Fruit fly (Drosophila melanogaster) whole organism, prepupa: ENCODE measurements around the gene repo.

ENCODE experiments used
- CG10631 ChIP-seq: fragments of 200-800 bp; sonication (Bioruptor generic); optimal IDR thresholded peaks from 2 replicates; lab custom pipeline; 2016; ENCODE audit warnings: missing biosample characterization, missing genetic modification characterization
- CG10669 ChIP-seq: fragments of 200-800 bp; sonication (Bioruptor generic); optimal IDR thresholded peaks from 3 replicates; lab custom pipeline; 2018; ENCODE audit warnings: missing biosample characterization, mild to moderate bottlenecking, missing genetic modification characterization, moderate library complexity
- CG11294 ChIP-seq: fragments of 200-800 bp; sonication (Bioruptor generic); IDR thresholded peaks from 2 replicates; pipeline ENCODE4 v1.3.6; 2022; ENCODE audit warnings: missing biosample characterization, missing genetic modification characterization
- CG11902 ChIP-seq: fragments of 200-800 bp; sonication (Bioruptor generic); optimal IDR thresholded peaks from 3 replicates; lab custom pipeline; 2016; ENCODE audit warnings: missing biosample characterization, missing genetic modification characterization
- CG15336 ChIP-seq: fragments of 200-800 bp; sonication (Bioruptor generic); IDR thresholded peaks from 2 replicates; pipeline ENCODE4 v1.3.6; 2022; ENCODE audit warnings: missing biosample characterization, missing genetic modification characterization
- CG1621 ChIP-seq: fragments of 200-800 bp; sonication (Bioruptor generic); optimal IDR thresholded peaks from 3 replicates; lab custom pipeline; 2018; ENCODE audit warnings: missing biosample characterization, mild to moderate bottlenecking, missing genetic modification characterization
- CG3032 ChIP-seq: fragments of 200-800 bp; optimal IDR thresholded peaks from 2 replicates; lab custom pipeline; 2019; ENCODE audit warnings: missing biosample characterization, mild to moderate bottlenecking, missing genetic modification characterization, moderate library complexity
- CG31627 ChIP-seq: fragments of 200-800 bp; sonication (Bioruptor generic); optimal IDR thresholded peaks from 3 replicates; lab custom pipeline; 2016; ENCODE audit warnings: missing biosample characterization, missing genetic modification characterization
- CG32006 ChIP-seq: fragments of 200-800 bp; sonication (Bioruptor generic); optimal IDR thresholded peaks from 3 replicates; lab custom pipeline; 2017; ENCODE audit warnings: missing biosample characterization, mild to moderate bottlenecking, missing genetic modification characterization
- CG34406 ChIP-seq: fragments of 200-800 bp; sonication (Bioruptor generic); optimal IDR thresholded peaks from 3 replicates; lab custom pipeline; 2016; ENCODE audit warnings: missing biosample characterization, missing genetic modification characterization
- CG3919 ChIP-seq: fragments of 200-800 bp; sonication (Bioruptor generic); optimal IDR thresholded peaks from 3 replicates; lab custom pipeline; 2016; ENCODE audit warnings: missing biosample characterization, missing genetic modification characterization
- CG6163 ChIP-seq: fragments of 200-800 bp; sonication (Bioruptor generic); IDR thresholded peaks from 3 replicates; pipeline ENCODE4 v1.3.6; 2022; ENCODE audit warnings: missing biosample characterization, missing genetic modification characterization
- CG6276 ChIP-seq: fragments of 200-800 bp; sonication (Bioruptor generic); optimal IDR thresholded peaks from 2 replicates; lab custom pipeline; 2017; ENCODE audit warnings: missing biosample characterization, mild to moderate bottlenecking, missing genetic modification characterization
- CG7368 ChIP-seq: fragments of 200-800 bp; sonication (Bioruptor generic); optimal IDR thresholded peaks from 3 replicates; lab custom pipeline; 2016; ENCODE audit warnings: missing biosample characterization, missing genetic modification characterization
- CG8632 ChIP-seq: fragments of 200-800 bp; sonication (Bioruptor generic); optimal IDR thresholded peaks from 3 replicates; lab custom pipeline; 2016; ENCODE audit warnings: missing biosample characterization, missing genetic modification characterization
- Eip75B ChIP-seq: fragments of 200-800 bp; sonication (Bioruptor generic); optimal IDR thresholded peaks from 3 replicates; lab custom pipeline; 2016; ENCODE audit warnings: missing biosample characterization, missing genetic modification characterization
- Eip78C ChIP-seq: fragments of 200-800 bp; sonication (Bioruptor generic); peaks from one replicate; lab custom pipeline; 2016; ENCODE audit warnings: missing biosample characterization, missing genetic modification characterization
- Ets96B ChIP-seq: fragments of 200-800 bp; optimal IDR thresholded peaks from 2 replicates; lab custom pipeline; 2019; ENCODE audit warnings: missing biosample characterization, mild to moderate bottlenecking, missing genetic modification characterization, moderate library complexity
- Gug ChIP-seq: fragments of 200-800 bp; sonication (Bioruptor generic); IDR thresholded peaks from 2 replicates; pipeline ENCODE4 v1.3.6; 2022; ENCODE audit warnings: missing biosample characterization, missing genetic modification characterization
- Hr39 ChIP-seq: fragments of 200-800 bp; sonication (Bioruptor generic); optimal IDR thresholded peaks from 2 replicates; lab custom pipeline; 2016; ENCODE audit warnings: missing biosample characterization, missing genetic modification characterization
- Hr4 ChIP-seq: fragments of 200-800 bp; sonication (Bioruptor generic); optimal IDR thresholded peaks from 3 replicates; lab custom pipeline; 2016; ENCODE audit warnings: missing biosample characterization, missing genetic modification characterization
- Met ChIP-seq: fragments of 200-800 bp; sonication (Bioruptor generic); optimal IDR thresholded peaks from 3 replicates; lab custom pipeline; 2016; ENCODE audit warnings: missing biosample characterization, missing genetic modification characterization
- OdsH ChIP-seq: fragments of 200-800 bp; sonication (Bioruptor generic); optimal IDR thresholded peaks from 3 replicates; lab custom pipeline; 2016; ENCODE audit warnings: missing biosample characterization, missing genetic modification characterization
- Sox102F ChIP-seq: fragments of 200-800 bp; sonication (Bioruptor generic); optimal IDR thresholded peaks from 2 replicates; lab custom pipeline; 2016; ENCODE audit warnings: missing biosample characterization, mild to moderate bottlenecking, missing genetic modification characterization
- Sox15 ChIP-seq: fragments of 200-800 bp; sonication (Bioruptor generic); optimal IDR thresholded peaks from 3 replicates; lab custom pipeline; 2016; ENCODE audit warnings: missing biosample characterization, missing genetic modification characterization
- achi ChIP-seq: fragments of 200-800 bp; sonication (Bioruptor generic); optimal IDR thresholded peaks from 3 replicates; lab custom pipeline; 2016; ENCODE audit warnings: missing biosample characterization, missing genetic modification characterization
- acj6 ChIP-seq: fragments of 200-800 bp; sonication (Bioruptor generic); optimal IDR thresholded peaks from 3 replicates; lab custom pipeline; 2016; ENCODE audit warnings: missing biosample characterization, missing genetic modification characterization
- dac ChIP-seq: fragments of 200-800 bp; sonication (Bioruptor generic); optimal IDR thresholded peaks from 2 replicates; lab custom pipeline; 2017; ENCODE audit warnings: missing biosample characterization, mild to moderate bottlenecking, missing genetic modification characterization
- eg ChIP-seq: fragments of 200-800 bp; sonication (Bioruptor generic); IDR thresholded peaks from 3 replicates; pipeline ENCODE4 v1.3.6; 2022; ENCODE audit warnings: missing biosample characterization, missing genetic modification characterization
- esn ChIP-seq: fragments of 200-800 bp; sonication (Bioruptor generic); optimal IDR thresholded peaks from 2 replicates; lab custom pipeline; 2016; ENCODE audit warnings: missing biosample characterization, mild to moderate bottlenecking, missing genetic modification characterization, moderate library complexity
- fkh ChIP-seq: fragments of 200-800 bp; sonication (Bioruptor generic); optimal IDR thresholded peaks from 3 replicates; lab custom pipeline; 2017; ENCODE audit warnings: missing biosample characterization, mild to moderate bottlenecking, missing genetic modification characterization, moderate library complexity
- lz ChIP-seq: fragments of 200-800 bp; sonication (Bioruptor generic); optimal IDR thresholded peaks from 3 replicates; lab custom pipeline; 2016; ENCODE audit warnings: missing biosample characterization, missing genetic modification characterization
- net ChIP-seq: fragments of 200-800 bp; sonication (Bioruptor generic); optimal IDR thresholded peaks from 3 replicates; lab custom pipeline; 2016; ENCODE audit warnings: missing biosample characterization, missing genetic modification characterization
- pdm3 ChIP-seq: fragments of 200-800 bp; sonication (Bioruptor generic); optimal IDR thresholded peaks from 3 replicates; lab custom pipeline; 2016; ENCODE audit warnings: missing biosample characterization, missing genetic modification characterization
- salr ChIP-seq, 2 experiments: fragments of 200-800 bp; sonication (Bioruptor generic); optimal IDR thresholded peaks; 3 replicates each; lab custom pipeline; 2016 to 2018; ENCODE audit warnings: missing biosample characterization in 2 of 2, missing genetic modification characterization in 2 of 2, mild to moderate bottlenecking in 1 of 2
- ss ChIP-seq, 2 experiments: fragments of 200-800 bp; sonication (Bioruptor generic); optimal IDR thresholded peaks; 2 replicates in 1 of 2; 3 replicates in 1 of 2; lab custom pipeline; 2017 to 2018; ENCODE audit warnings: mild to moderate bottlenecking in 2 of 2, missing biosample characterization in 2 of 2, missing genetic modification characterization in 2 of 2, moderate library complexity in 1 of 2
- svp ChIP-seq: fragments of 200-800 bp; sonication (Bioruptor generic); peaks from one replicate; lab custom pipeline; 2016; ENCODE audit warnings: missing biosample characterization, missing genetic modification characterization
- topi ChIP-seq: fragments of 200-800 bp; sonication (Bioruptor generic); optimal IDR thresholded peaks from 3 replicates; lab custom pipeline; 2016; ENCODE audit warnings: missing biosample characterization, missing genetic modification characterization
- vri ChIP-seq: fragments of 200-800 bp; sonication (Bioruptor generic); optimal IDR thresholded peaks from 3 replicates; lab custom pipeline; 2016; ENCODE audit warnings: missing biosample characterization, mild to moderate bottlenecking, missing genetic modification characterization

The repo gene

DNA sequence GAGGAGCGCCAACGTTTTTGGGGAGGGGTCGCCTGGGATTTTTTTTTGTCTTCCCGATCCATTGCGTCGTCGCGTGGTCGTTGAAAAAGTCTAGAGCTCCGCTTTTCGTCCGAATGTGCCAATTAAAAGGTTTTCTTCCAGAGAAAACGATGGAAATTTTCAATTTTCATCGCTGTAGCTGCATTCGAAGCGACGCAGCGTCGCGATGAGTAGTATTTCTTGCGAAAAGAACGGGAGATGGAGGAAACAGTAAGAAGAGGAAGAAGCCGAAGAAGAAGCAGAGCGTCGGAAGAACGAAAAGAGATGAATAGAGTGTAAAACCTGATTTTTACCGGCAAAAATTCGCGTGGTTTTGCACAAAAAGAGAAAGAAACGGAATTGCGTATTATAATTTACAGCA is 7.0 kb downstream of the repo start:
- TF ChIP-seq Sox102F (GFP tag; lab: Kevin White, UChicago) (no peak), Eip78C (GFP tag; lab: Kevin White, UChicago) (peak; percentile 2), eg (0 out of 3 replicates have a peak, but pooled peaks have one; percentile 5), CG15336 (GFP tag; lab: Robert Waterston, UW) (no peak), CG6163 (GFP tag; lab: Robert Waterston, UW) (peak; percentile 15; the same call in 1 of the 3 replicates), Sox15 (GFP tag; lab: Kevin White, UChicago) (no peak), Gug (GFP tag; lab: Robert Waterston, UW) (no peak), salr (GFP tag; optimal IDR thresholded peaks at IDR 0.05; lab: Kevin White, UChicago) (no peak)

DNA sequence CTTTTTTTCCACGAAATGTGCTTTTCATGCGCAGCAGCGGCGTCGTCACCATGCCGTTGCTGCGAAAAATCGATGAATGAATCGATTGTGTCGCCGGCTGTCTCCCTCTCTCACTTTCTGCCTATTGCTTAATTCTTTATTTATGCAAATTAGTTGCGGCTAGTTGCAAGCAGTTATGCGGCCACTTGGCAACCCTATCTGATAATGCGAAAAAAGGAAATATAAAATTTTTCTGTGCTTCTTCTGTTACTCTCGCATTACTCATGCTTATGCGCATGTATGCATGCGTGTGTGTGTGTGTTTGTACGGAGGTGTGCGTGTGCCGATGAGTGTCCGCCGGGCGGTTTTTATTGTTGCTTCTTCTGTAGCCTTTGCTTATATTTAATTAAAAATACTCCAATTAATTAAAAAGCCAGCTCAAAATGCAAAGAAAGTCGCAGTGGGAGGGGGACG is 7.8 kb downstream of the repo start:
- TF ChIP-seq achi (GFP tag; lab: Kevin White, UChicago) (peak; percentile 56), vri (peak; percentile 16), CG7368 (GFP tag; lab: Kevin White, UChicago) (peak; percentile 31), CG11294 (GFP tag; lab: Robert Waterston, UW) (no peak), Eip75B (GFP tag; lab: Kevin White, UChicago) (peak; percentile 14), CG10669 (peak; percentile 31), CG6276 (GFP tag; lab: Kevin White, UChicago) (peak; percentile 15), Hr4 (GFP tag; lab: Kevin White, UChicago) (peak; percentile 30), Gug (GFP tag; lab: Robert Waterston, UW) (0 out of 2 replicates have a peak, but pooled peaks have one; percentile 35), CG31627 (GFP tag; lab: Kevin White, UChicago) (peak; percentile 47), dac (GFP tag; lab: Kevin White, UChicago) (peak; percentile 11), CG32006 (no peak), salr (GFP tag; optimal IDR thresholded peaks at IDR 0.05; lab: Kevin White, UChicago) (no peak), net (GFP tag; lab: Kevin White, UChicago) (no peak), Ets96B (tag; lab: Kevin White, UChicago) (peak; percentile 10), pdm3 (GFP tag; lab: Kevin White, UChicago) (peak; percentile 40), fkh (GFP tag; lab: Kevin White, UChicago) (no peak), CG8632 (peak; percentile 32), lz (peak; percentile 49), eg (peak; percentile 47; the same call in 1 of the 3 replicates), CG3919 (GFP tag; lab: Kevin White, UChicago) (peak; percentile 41), CG34406 (peak; percentile 10), CG11902 (GFP tag; lab: Kevin White, UChicago) (peak; percentile 4), Hr39 (GFP tag; lab: Kevin White, UChicago) (peak; percentile 39), CG15336 (GFP tag; lab: Robert Waterston, UW) (peak; percentile 28; the same call in 1 of the 2 replicates), esn (GFP tag; lab: Kevin White, UChicago) (peak; percentile 44), CG10631 (GFP tag; lab: Kevin White, UChicago) (peak; percentile 18), Met (GFP tag; lab: Kevin White, UChicago) (peak; percentile 53), CG6163 (GFP tag; lab: Robert Waterston, UW) (peak; percentile 68), OdsH (GFP tag; lab: Kevin White, UChicago) (peak; percentile 41), CG3032 (tag; lab: Kevin White, UChicago) (peak; percentile 5), ss (GFP tag; optimal IDR thresholded peaks at IDR 0.05; lab: Kevin White, UChicago) (no peak), svp (GFP tag; lab: Kevin White, UChicago) (no peak), Sox15 (GFP tag; lab: Kevin White, UChicago) (peak; percentile 30), Sox102F (GFP tag; lab: Kevin White, UChicago) (peak; percentile 29), Eip78C (GFP tag; lab: Kevin White, UChicago) (peak; percentile 54), topi (GFP tag; lab: Kevin White, UChicago) (peak; percentile 43), CG1621 (tag; lab: Kevin White, UChicago) (no peak), acj6 (GFP tag; lab: Kevin White, UChicago) (peak; percentile 3)
